Fruit fly (Drosophila melanogaster): ENCODE measurements around the gene CG3744.
A peak's percentile ranks its signal among the peaks of the same experiment; 100 is the strongest.

DNA sequence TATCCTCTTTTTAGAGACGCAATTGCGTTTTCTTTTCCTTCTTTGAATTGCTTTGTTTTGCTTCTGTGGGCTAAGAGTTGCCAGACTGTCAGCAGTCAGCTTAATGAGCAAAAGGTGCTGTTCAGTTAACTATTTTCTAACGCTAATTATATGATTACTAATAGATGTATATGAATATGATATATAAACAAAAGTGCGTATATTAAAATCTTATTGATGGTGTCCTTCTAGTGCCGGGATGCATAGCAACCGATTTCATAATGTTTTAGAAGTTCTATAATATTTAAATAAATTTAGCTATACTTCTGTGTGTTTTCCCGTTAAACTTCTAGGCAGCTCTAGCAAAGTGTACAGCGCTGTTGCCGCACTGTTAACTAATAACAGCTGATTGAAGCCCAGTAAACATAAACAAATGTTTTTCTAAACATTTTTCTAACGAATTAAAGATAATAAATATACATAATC lies 46.5 kb downstream of the CG3744 start, which contains the start of the genes Kaz and CG43273:
- TF ChIP-seq tj (GFP tag; optimal IDR thresholded peaks at IDR 0.05) (peak; percentile 35), pad (GFP tag; optimal IDR thresholded peaks at IDR 0.05) (peak; percentile 36), CG5204 (GFP tag; optimal IDR thresholded peaks at IDR 0.05) (peak; percentile 40), CG14711 (tag; optimal IDR thresholded peaks at IDR 0.05) (peak; percentile 67), CG11617 (GFP tag; optimal IDR thresholded peaks at IDR 0.05) (peak; percentile 54), CG12768 (GFP tag; optimal IDR thresholded peaks at IDR 0.05) (no peak), cic (GFP tag; optimal IDR thresholded peaks at IDR 0.05) (no peak), Hr96 (GFP tag; optimal IDR thresholded peaks at IDR 0.05) (no peak), CG33017 (tag; optimal IDR thresholded peaks at IDR 0.05) (peak; percentile 37), cnc (optimal IDR thresholded peaks at IDR 0.05) (no peak), Crg-1 (GFP tag; optimal IDR thresholded peaks at IDR 0.05) (peak; percentile 14), CG1620 (GFP tag; optimal IDR thresholded peaks at IDR 0.05) (peak; percentile 67), CG7045 (GFP tag; optimal IDR thresholded peaks at IDR 0.05) (peak; percentile 41)
